Worm (Caenorhabditis elegans) whole organism, L1 larva: ENCODE measurements around the gene str-64.

Source experiments
- hlh-4 ChIP-seq: sonication (generic microtip); optimal IDR thresholded peaks from 2 replicates; lab custom pipeline; 2016; ENCODE audit warnings: mild to moderate bottlenecking, missing genetic modification characterization, missing compliant biosample characterization
- nhr-237 ChIP-seq: fragments of 150-350 bp; optimal IDR thresholded peaks from 2 replicates; lab custom pipeline; 2014; ENCODE audit warnings: missing biosample characterization, missing genetic modification characterization
- ztf-11 ChIP-seq, 2 experiments: sonication (generic microtip); optimal IDR thresholded peaks; 2 replicates each; lab custom pipeline; 2016 to 2017; ENCODE audit warnings: missing genetic modification characterization in 2 of 2, missing biosample characterization in 1 of 2, missing compliant biosample characterization in 1 of 2

- TF ChIP-seq ztf-11 (tag; optimal IDR thresholded peaks at IDR 0.05; lab: Kevin White, UChicago) (no peak), hlh-4 (tag; lab: Kevin White, UChicago) (no peak), nhr-237 (tag; lab: Kevin White, UChicago) (no peak)
These were observed 12.3 kb downstream of the str-64 start for ce11 chrV:3295368-3295767.
